Fruit fly (Drosophila melanogaster): ENCODE data around the gene E5.

Gene E5

dm6 chr3R:13912008-13912803 is 37.5 kb upstream of the E5 start:
- TF ChIP-seq CG7357 (GFP tag; IDR thresholded peaks at IDR 0.05) (0 out of 3 replicates have a peak, but pooled peaks have one; percentile 15), run (tag; optimal IDR thresholded peaks at IDR 0.05) (peak; percentile 46), Med (GFP tag) (peak; percentile 40), B-H2 (GFP tag; optimal IDR thresholded peaks at IDR 0.05) (no peak), BtbVII (GFP tag; optimal IDR thresholded peaks at IDR 0.05) (no peak), crol (GFP tag; IDR thresholded peaks at IDR 0.05) (0 out of 2 replicates have a peak, but pooled peaks have one; percentile 41), sd (tag; optimal IDR thresholded peaks at IDR 0.05) (peak; percentile 48), abd-A (tag; optimal IDR thresholded peaks at IDR 0.05) (peak; percentile 88), Hr78 (GFP tag; optimal IDR thresholded peaks at IDR 0.05) (peak in 1 of 2 experiments; percentile 35), CG6175 (GFP tag; IDR thresholded peaks at IDR 0.05) (peak; percentile 44; the same call in 1 of the 3 replicates), vvl (GFP tag; IDR thresholded peaks at IDR 0.05) (peak; percentile 64; the same call in 1 of the 2 replicates), CG1603 (tag; optimal IDR thresholded peaks at IDR 0.05) (no peak), CG6254 (GFP tag; optimal IDR thresholded peaks at IDR 0.05) (peak; percentile 85), kni (GFP tag; optimal IDR thresholded peaks at IDR 0.05) (peak; percentile 23), Ets65A (GFP tag) (peak; percentile 54)

- peak in 1 of 2 experiments; percentile 99 for TF ChIP-seq tll (GFP tag; optimal IDR thresholded peaks at IDR 0.05)
- TF ChIP-seq Taf1 (GFP tag; IDR thresholded peaks at IDR 0.05): no peak
- peak; percentile 20 for TF ChIP-seq zen (tag; optimal IDR thresholded peaks at IDR 0.05)
Measured at dm6 chr3R:13911314-13911713, 36.6 kb upstream of the E5 start.

- no peak for TF ChIP-seq Hr39 (optimal IDR thresholded peaks at IDR 0.05)
- peak; percentile 84 for TF ChIP-seq zen (tag; optimal IDR thresholded peaks at IDR 0.05)
- peak; percentile 29 for TF ChIP-seq Ets65A (GFP tag)
- no peak for TF ChIP-seq Bteb2 (GFP tag; optimal IDR thresholded peaks at IDR 0.05)
- TF ChIP-seq insv (GFP tag; optimal IDR thresholded peaks at IDR 0.05): peak in 1 of 2 experiments; percentile 73
- TF ChIP-seq cad (GFP tag; optimal IDR thresholded peaks at IDR 0.05): peak; percentile 61
- peak; percentile 98 for TF ChIP-seq D (optimal IDR thresholded peaks at IDR 0.05)
- TF ChIP-seq D (GFP tag; optimal IDR thresholded peaks at IDR 0.05): no peak
- TF ChIP-seq CG12769 (tag; optimal IDR thresholded peaks at IDR 0.05): no peak
- no peak for TF ChIP-seq CG15269 (tag; optimal IDR thresholded peaks at IDR 0.05)
- peak in 1 of 2 experiments; percentile 3 for TF ChIP-seq tll (GFP tag; optimal IDR thresholded peaks at IDR 0.05)
Measured at dm6 chr3R:13909899-13910298, 35.2 kb upstream of the E5 start.

- TF ChIP-seq trem (tag; optimal IDR thresholded peaks at IDR 0.05) (no peak), CG32772 (GFP tag; IDR thresholded peaks at IDR 0.05) (no peak), abd-A (tag; optimal IDR thresholded peaks at IDR 0.05) (peak; percentile 68), sc (optimal IDR thresholded peaks at IDR 0.05) (no peak), sc (GFP tag; optimal IDR thresholded peaks at IDR 0.05) (no peak), CG5953 (GFP tag; IDR thresholded peaks at IDR 0.05) (no peak), kni (GFP tag; optimal IDR thresholded peaks at IDR 0.05) (peak; percentile 80), btn (GFP tag; optimal IDR thresholded peaks at IDR 0.05) (no peak), Awh (GFP tag; IDR thresholded peaks at IDR 0.05) (peak; percentile 53; the same call in 1 of the 2 replicates), zf30C (GFP tag; optimal IDR thresholded peaks at IDR 0.05) (no peak), org-1 (GFP tag; optimal IDR thresholded peaks at IDR 0.05) (no peak), stwl (tag; optimal IDR thresholded peaks at IDR 0.05) (no peak), run (tag; optimal IDR thresholded peaks at IDR 0.05) (peak; percentile 26), sd (tag; optimal IDR thresholded peaks at IDR 0.05) (peak; percentile 61), bab2 (GFP tag; optimal IDR thresholded peaks at IDR 0.05) (no peak), CG8388 (GFP tag; optimal IDR thresholded peaks at IDR 0.05) (no peak), CG12769 (tag; optimal IDR thresholded peaks at IDR 0.05) (peak; percentile 28), Ravus (GFP tag; IDR thresholded peaks at IDR 0.05) (no peak), mirr (GFP tag; optimal IDR thresholded peaks at IDR 0.05) (no peak), CG12155 (GFP tag; optimal IDR thresholded peaks at IDR 0.05) (no peak), CG2120 (GFP tag; optimal IDR thresholded peaks at IDR 0.05) (no peak), schlank (tag; optimal IDR thresholded peaks at IDR 0.05) (no peak), tap (tag; optimal IDR thresholded peaks at IDR 0.05) (no peak), bcd (GFP tag; optimal IDR thresholded peaks at IDR 0.05) (no peak)
Measured at dm6 chr3R:13909065-13909464, 34.3 kb upstream of the E5 start.

Data from whole organism, embryonic.